Fruit fly (Drosophila melanogaster) whole organism, embryonic: Measurements from ENCODE around the gene SclB.

Experiments
- Antp ChIP-seq: fragments of 200-800 bp; sonication (Bioruptor generic); optimal IDR thresholded peaks from 3 replicates; lab custom pipeline; 2016; ENCODE audit warnings: missing biosample characterization, missing genetic modification characterization
- Awh ChIP-seq: fragments of 200-800 bp; sonication (Bioruptor generic); IDR thresholded peaks from 2 replicates; pipeline ENCODE4, ENCODE4 v1.3.6; 2022; ENCODE audit warnings: missing biosample characterization, missing genetic modification characterization
- Bdp1 ChIP-seq: fragments of 200-800 bp; sonication (Bioruptor generic); optimal IDR thresholded peaks from 3 replicates; lab custom pipeline; 2016; ENCODE audit warnings: missing biosample characterization, missing genetic modification characterization
- Blimp-1 ChIP-seq: fragments of 200-800 bp; sonication (Bioruptor generic); optimal IDR thresholded peaks from 3 replicates; lab custom pipeline; 2018; ENCODE audit warnings: missing biosample characterization, missing genetic modification characterization, mild to moderate bottlenecking, moderate library complexity, missing genetic modification reagents
- CG12299 ChIP-seq: fragments of 200-800 bp; sonication (Bioruptor generic); optimal IDR thresholded peaks from 2 replicates; lab custom pipeline; 2018; ENCODE audit warnings: missing biosample characterization, mild to moderate bottlenecking, missing genetic modification characterization
- CG14441 ChIP-seq: fragments of 200-800 bp; sonication (Bioruptor generic); IDR thresholded peaks from 2 replicates; pipeline ENCODE4 v1.3.6; 2022; ENCODE audit warnings: missing biosample characterization, missing genetic modification characterization
- CG15514 ChIP-seq: fragments of 200-800 bp; sonication (Bioruptor generic); optimal IDR thresholded peaks from 3 replicates; lab custom pipeline; 2017; ENCODE audit warnings: missing biosample characterization, missing genetic modification characterization, mild to moderate bottlenecking, moderate library complexity, missing genetic modification reagents
- CG15601 ChIP-seq: fragments of 200-800 bp; sonication (Bioruptor generic); optimal IDR thresholded peaks from 3 replicates; lab custom pipeline; 2019; ENCODE audit warnings: missing biosample characterization, mild to moderate bottlenecking, missing genetic modification characterization, moderate library complexity
- CG16815 ChIP-seq: fragments of 200-800 bp; sonication (Bioruptor generic); optimal IDR thresholded peaks from 3 replicates; lab custom pipeline; 2017; ENCODE audit warnings: missing biosample characterization, mild to moderate bottlenecking, missing genetic modification characterization
- CG18476 ChIP-seq: fragments of 200-800 bp; sonication (Bioruptor generic); optimal IDR thresholded peaks from 2 replicates; lab custom pipeline; 2016; ENCODE audit warnings: missing biosample characterization, mild to moderate bottlenecking, missing genetic modification characterization
- CG18599 ChIP-seq: fragments of 200-800 bp; sonication (Bioruptor generic); optimal IDR thresholded peaks from 3 replicates; lab custom pipeline; 2017; ENCODE audit warnings: missing biosample characterization, missing genetic modification characterization, mild to moderate bottlenecking, moderate library complexity, missing genetic modification reagents
- CG2129 ChIP-seq: fragments of 200-800 bp; sonication (Bioruptor generic); IDR thresholded peaks from 2 replicates; pipeline ENCODE4 v1.3.6; 2022; ENCODE audit warnings: missing biosample characterization, missing genetic modification characterization; ENCODE audit not compliant: partially characterized antibody
- CG3163 ChIP-seq: fragments of 200-800 bp; sonication (Bioruptor generic); optimal IDR thresholded peaks from 3 replicates; lab custom pipeline; 2016; ENCODE audit warnings: missing biosample characterization, missing genetic modification characterization
- CG3407 ChIP-seq: fragments of 200-800 bp; sonication (Bioruptor generic); optimal IDR thresholded peaks from 2 replicates; lab custom pipeline; 2018; ENCODE audit warnings: missing biosample characterization, mild to moderate bottlenecking, missing genetic modification characterization
- CG4360 ChIP-seq: fragments of 200-800 bp; sonication (Bioruptor generic); IDR thresholded peaks from 2 replicates; pipeline ENCODE4 v1.3.6; 2022; ENCODE audit warnings: missing biosample characterization, missing genetic modification characterization
- CG4854 ChIP-seq: fragments of 200-800 bp; sonication (Bioruptor generic); optimal IDR thresholded peaks from 2 replicates; lab custom pipeline; 2016; ENCODE audit warnings: missing biosample characterization, missing genetic modification characterization, inconsistent platforms
- CG6175 ChIP-seq: fragments of 200-800 bp; sonication (Bioruptor generic); IDR thresholded peaks from 3 replicates; pipeline ENCODE4 v1.3.6; 2022; ENCODE audit warnings: missing biosample characterization, missing genetic modification characterization
- CG6254 ChIP-seq: fragments of 200-800 bp; sonication (Bioruptor generic); optimal IDR thresholded peaks from 3 replicates; lab custom pipeline; 2017; ENCODE audit warnings: mild to moderate bottlenecking, missing biosample characterization, missing genetic modification reagents, missing genetic modification characterization
- CG6689 ChIP-seq: fragments of 200-800 bp; sonication (Bioruptor generic); IDR thresholded peaks from 2 replicates; pipeline ENCODE4 v1.3.6; 2022; ENCODE audit warnings: missing biosample characterization, missing genetic modification characterization
- CG6791 ChIP-seq: fragments of 200-800 bp; sonication (Bioruptor generic); IDR thresholded peaks from 3 replicates; pipeline ENCODE4 v1.3.6; 2022; ENCODE audit warnings: missing biosample characterization, missing genetic modification characterization; ENCODE audit not compliant: partially characterized antibody
- CG9797 ChIP-seq: fragments of 200-800 bp; sonication (Bioruptor generic); optimal IDR thresholded peaks from 3 replicates; lab custom pipeline; 2018; ENCODE audit warnings: missing biosample characterization, mild to moderate bottlenecking, missing genetic modification characterization
- Ets97D ChIP-seq: fragments of 200-800 bp; sonication (Bioruptor generic); optimal IDR thresholded peaks from 3 replicates; lab custom pipeline; 2016; ENCODE audit warnings: missing biosample characterization, missing genetic modification characterization
- Gsc ChIP-seq: fragments of 200-800 bp; sonication (Bioruptor generic); IDR thresholded peaks from 2 replicates; pipeline ENCODE4 v1.3.6; 2022; ENCODE audit warnings: missing biosample characterization, missing genetic modification characterization
- HLH4C ChIP-seq: fragments of 200-800 bp; sonication (Bioruptor generic); IDR thresholded peaks from 3 replicates; pipeline ENCODE4 v1.3.6; 2022; ENCODE audit warnings: missing biosample characterization, missing genetic modification characterization; ENCODE audit not compliant: partially characterized antibody
- HLH54F ChIP-seq: fragments of 200-800 bp; sonication (Bioruptor generic); optimal IDR thresholded peaks from 3 replicates; lab custom pipeline; 2016; ENCODE audit warnings: missing biosample characterization, missing genetic modification characterization
- MBD-R2 ChIP-seq: fragments of 200-800 bp; sonication (Bioruptor generic); IDR thresholded peaks from 2 replicates; pipeline ENCODE4 v1.3.6; 2022; ENCODE audit warnings: missing biosample characterization, missing genetic modification characterization
- Mrtf ChIP-seq: fragments of 200-800 bp; sonication (Bioruptor generic); IDR thresholded peaks from 3 replicates; pipeline ENCODE4 v1.3.6; 2022; ENCODE audit warnings: missing biosample characterization, missing genetic modification characterization
- Sin3A ChIP-seq: fragments of >200 bp; optimal IDR thresholded peaks from 2 replicates; lab custom pipeline; 2018
- Spps ChIP-seq: fragments of 200-800 bp; sonication (Bioruptor generic); optimal IDR thresholded peaks from 2 replicates; lab custom pipeline; 2018; ENCODE audit warnings: missing biosample characterization, mild to moderate bottlenecking, missing genetic modification characterization
- ab ChIP-seq: fragments of 200-800 bp; sonication (Bioruptor generic); optimal IDR thresholded peaks from 2 replicates; lab custom pipeline; 2016; ENCODE audit warnings: missing biosample characterization, missing genetic modification characterization
- crp ChIP-seq, 2 experiments: fragments of 200-800 bp; sonication (Bioruptor generic); optimal IDR thresholded peaks; 2 replicates in 1 of 2; 3 replicates in 1 of 2; lab custom pipeline; 2017; ENCODE audit warnings: missing biosample characterization in 2 of 2, missing genetic modification characterization in 2 of 2, mild to moderate bottlenecking in 1 of 2, moderate library complexity in 1 of 2
- cwo ChIP-seq: fragments of 200-800 bp; sonication (Bioruptor generic); optimal IDR thresholded peaks from 3 replicates; lab custom pipeline; 2017; ENCODE audit warnings: missing biosample characterization, missing genetic modification characterization, mild to moderate bottlenecking, moderate library complexity, missing genetic modification reagents
- dati ChIP-seq: fragments of 200-800 bp; sonication (Bioruptor generic); IDR thresholded peaks from 2 replicates; pipeline ENCODE4 v1.3.6; 2022; ENCODE audit warnings: missing biosample characterization, missing genetic modification characterization
- dm ChIP-seq: fragments of 200-800 bp; sonication (Bioruptor generic); optimal IDR thresholded peaks from 3 replicates; lab custom pipeline; 2016; ENCODE audit warnings: missing biosample characterization, missing genetic modification characterization
- esg ChIP-seq: fragments of 200-800 bp; sonication (Bioruptor generic); conservative IDR thresholded peaks from 2 replicates; pipeline ENCODE4 v1.3.6; 2022; ENCODE audit warnings: missing biosample characterization, missing genetic modification characterization
- fru ChIP-seq: fragments of >200 bp; optimal IDR thresholded peaks from 2 replicates; lab custom pipeline; 2017
- gce ChIP-seq: fragments of 200-800 bp; sonication (Bioruptor generic); IDR thresholded peaks from 3 replicates; pipeline ENCODE4 v1.3.6; 2022; ENCODE audit warnings: missing biosample characterization, missing genetic modification characterization
- hb ChIP-seq: fragments of 200-800 bp; sonication (Bioruptor generic); IDR thresholded peaks from 3 replicates; pipeline ENCODE4 v1.3.6; 2022; ENCODE audit warnings: missing biosample characterization, missing genetic modification characterization; ENCODE audit not compliant: partially characterized antibody
- hkb ChIP-seq, 2 experiments: fragments of 200-800 bp in 1 of 2; fragments of >200 bp in 1 of 2; sonication (Bioruptor generic) in 1 of 2; IDR thresholded peaks in 1 of 2; optimal IDR thresholded peaks in 1 of 2; 2 replicates each; pipeline versions ENCODE4 v1.3.6 to Lab custom; 2017 to 2022; ENCODE audit warnings: missing biosample characterization in 1 of 2, missing genetic modification characterization in 1 of 2
- mam ChIP-seq: fragments of 200-800 bp; sonication (Bioruptor generic); optimal IDR thresholded peaks from 3 replicates; lab custom pipeline; 2016; ENCODE audit warnings: missing biosample characterization, missing genetic modification characterization
- otp ChIP-seq: fragments of 200-800 bp; sonication (Bioruptor generic); IDR thresholded peaks from 3 replicates; pipeline ENCODE4, ENCODE4 v1.3.6; 2022; ENCODE audit warnings: missing biosample characterization, missing genetic modification characterization
- ranshi ChIP-seq: fragments of 200-800 bp; sonication (Bioruptor generic); IDR thresholded peaks from 2 replicates; pipeline ENCODE4 v1.3.6; 2022; ENCODE audit warnings: missing biosample characterization, missing genetic modification characterization
- sna ChIP-seq: fragments of 200-800 bp; sonication (Bioruptor generic); IDR thresholded peaks from 2 replicates; pipeline ENCODE4 v1.3.6; 2022; ENCODE audit warnings: missing biosample characterization, missing genetic modification characterization; ENCODE audit not compliant: partially characterized antibody
- tna ChIP-seq: fragments of 200-800 bp; sonication (Bioruptor generic); IDR thresholded peaks from 2 replicates; pipeline ENCODE4 v1.3.6; 2022; ENCODE audit warnings: missing biosample characterization, missing genetic modification characterization; ENCODE audit not compliant: partially characterized antibody
- wor ChIP-seq: fragments of 200-800 bp; sonication (Bioruptor generic); IDR thresholded peaks from 2 replicates; pipeline ENCODE4 v1.3.6; 2022; ENCODE audit warnings: missing biosample characterization, missing genetic modification characterization

The SclB gene

DNA sequence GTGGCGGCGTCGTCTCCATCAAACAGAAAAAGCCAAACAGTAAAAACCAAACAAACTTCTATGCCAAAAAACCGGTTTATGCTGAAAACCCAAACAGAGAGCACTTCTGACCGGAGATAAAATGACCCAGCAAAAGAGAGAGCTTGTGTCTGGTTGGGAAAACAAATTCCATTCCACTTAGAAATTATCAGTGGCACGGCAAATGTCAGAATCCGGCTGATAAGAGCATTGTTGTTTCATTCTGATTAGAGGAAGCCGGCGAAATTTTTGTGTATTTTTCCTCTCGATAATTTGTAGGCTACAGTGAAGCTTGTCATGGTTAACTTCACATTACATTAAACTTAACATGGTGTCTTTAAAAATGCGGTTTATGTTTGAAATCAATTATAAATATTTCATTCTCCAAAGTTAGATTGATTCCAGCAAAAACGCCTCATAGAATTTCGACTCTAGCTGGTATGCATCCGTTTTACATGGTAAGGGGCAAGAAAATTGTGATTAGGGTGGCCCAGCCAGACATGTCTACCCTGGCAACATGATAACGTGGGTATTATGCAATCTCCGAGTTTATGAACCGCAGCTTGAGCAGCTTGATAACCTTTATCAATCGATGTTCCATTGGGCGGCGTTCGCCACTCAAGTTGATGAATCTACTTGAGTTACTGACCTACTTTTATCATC is 20.2 kb upstream of the SclB start (continued):
- TF ChIP-seq Ets97D (GFP tag; lab: Kevin White, UChicago) (no peak), CG18599 (GFP tag; lab: Kevin White, UChicago) (no peak), gce (no peak), CG15601 (tag; lab: Kevin White, UChicago) (no peak), Gsc (GFP tag; lab: Robert Waterston, UW) (no peak), MBD-R2 (GFP tag; lab: Robert Waterston, UW) (no peak), Bdp1 (GFP tag; lab: Kevin White, UChicago) (no peak), HLH4C (GFP tag; lab: Robert Waterston, UW) (no peak), wor (GFP tag; lab: Robert Waterston, UW) (no peak), CG4360 (GFP tag; lab: Robert Waterston, UW) (no peak), mam (GFP tag; lab: Kevin White, UChicago) (peak; percentile 37), CG6254 (GFP tag; lab: Kevin White, UChicago) (no peak), CG3407 (no peak), Mrtf (GFP tag; lab: Robert Waterston, UW) (no peak), sna (GFP tag; lab: Robert Waterston, UW) (no peak), esg (GFP tag; lab: Robert Waterston, UW) (no peak), Sin3A (lab: Kevin White, UChicago) (no peak), dm (GFP tag; lab: Kevin White, UChicago) (no peak), Spps (no peak), hkb (optimal IDR thresholded peaks at IDR 0.05; lab: Kevin White, UChicago) (no peak), hkb (GFP tag; IDR thresholded peaks at IDR 0.05; lab: Robert Waterston, UW) (no peak), Antp (GFP tag; lab: Kevin White, UChicago) (no peak), CG6689 (GFP tag; lab: Robert Waterston, UW) (no peak; the same call in 1 of the 2 replicates), CG6175 (GFP tag; lab: Robert Waterston, UW) (peak; percentile 62; the same call in 1 of the 3 replicates), crp (GFP tag; optimal IDR thresholded peaks at IDR 0.05; lab: Kevin White, UChicago) (no peak), Awh (GFP tag; lab: Robert Waterston, UW) (no peak), CG15514 (GFP tag; lab: Kevin White, UChicago) (no peak), CG14441 (GFP tag; lab: Robert Waterston, UW) (peak; percentile 43; the same call in 1 of the 2 replicates), CG18476 (GFP tag; lab: Kevin White, UChicago) (no peak), hb (GFP tag; lab: Robert Waterston, UW) (no peak), tna (GFP tag; lab: Robert Waterston, UW) (no peak), ranshi (GFP tag; lab: Robert Waterston, UW) (peak; percentile 13; the same call in 1 of the 2 replicates), CG3163 (GFP tag; lab: Kevin White, UChicago) (no peak), CG16815 (no peak), CG12299 (tag; lab: Kevin White, UChicago) (no peak), cwo (no peak), HLH54F (GFP tag; lab: Kevin White, UChicago) (no peak), CG6791 (0 out of 3 replicates have a peak, but pooled peaks have one; percentile 23), Blimp-1 (GFP tag; lab: Kevin White, UChicago) (no peak), CG9797 (GFP tag; lab: Kevin White, UChicago) (no peak), ab (no peak), dati (GFP tag; lab: Robert Waterston, UW) (no peak), CG4854 (no peak), fru (no peak), CG2129 (GFP tag; lab: Robert Waterston, UW) (no peak), otp (GFP tag; lab: Robert Waterston, UW) (peak; percentile 52; the same call in 1 of the 3 replicates)
